Worm (Caenorhabditis elegans): ENCODE results near the gene fbxl-3.

DNA sequence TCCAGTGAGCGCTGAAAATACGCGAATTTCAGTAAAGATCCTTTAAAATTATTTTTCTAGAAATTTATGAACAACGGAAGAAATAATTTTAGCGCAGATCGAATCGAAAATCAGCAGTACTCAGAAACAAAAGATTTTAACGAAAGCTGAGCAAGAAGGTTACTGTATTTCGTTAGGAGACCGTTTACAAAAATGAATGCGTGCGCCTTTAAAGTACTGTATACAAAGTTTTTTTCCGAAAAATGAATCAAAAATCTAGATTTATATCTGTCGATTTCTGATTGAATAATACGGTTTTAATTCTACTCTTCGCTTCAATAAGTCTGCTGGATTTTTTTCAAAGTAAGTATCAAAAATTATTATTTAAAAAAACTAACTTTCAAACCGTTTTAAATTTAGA is 15.3 kb upstream of the fbxl-3 start, which contains the start of the genes EEED8.14 and EEED8.3:
- TF ChIP-seq ZK546.5 (tag; optimal IDR thresholded peaks at IDR 0.05): no peak
- no peak for TF ChIP-seq elt-3 (tag; optimal IDR thresholded peaks at IDR 0.05)
- TF ChIP-seq mdl-1 (tag; optimal IDR thresholded peaks at IDR 0.05): no peak
- no peak for TF ChIP-seq jun-1 (tag; optimal IDR thresholded peaks at IDR 0.05)
- TF ChIP-seq nhr-11 (tag; optimal IDR thresholded peaks at IDR 0.05): no peak
- no peak for TF ChIP-seq pha-4 (tag; optimal IDR thresholded peaks at IDR 0.05)
